Fruit fly (Drosophila melanogaster): ENCODE results near the gene Mdh1.

Mdh1 gene

DNA sequence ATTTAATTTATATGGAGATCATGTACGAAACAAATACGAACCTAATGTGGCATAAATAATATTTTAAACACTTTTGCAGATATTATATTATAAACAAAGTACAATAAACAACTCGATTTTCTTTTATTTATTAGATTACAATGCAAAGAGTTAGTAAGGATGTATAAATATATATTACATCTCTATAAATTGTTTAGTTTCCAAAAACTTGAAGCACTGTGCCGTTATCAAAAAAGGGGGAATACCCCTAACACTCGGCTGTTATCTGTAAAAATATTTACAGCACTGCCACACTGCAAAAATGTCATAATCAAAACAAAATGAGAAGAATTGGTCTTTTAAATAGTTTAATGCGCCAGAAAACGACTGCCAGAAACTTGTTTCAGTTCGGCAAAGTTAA, 32.4 kb upstream of the Mdh1 start, which contains the start of gene CG5188 (continued):
- no peak; the same call in 1 of the 3 replicates for TF ChIP-seq CG8119 (GFP tag; IDR thresholded peaks at IDR 0.05)
- no peak for TF ChIP-seq pdm3 (GFP tag; optimal IDR thresholded peaks at IDR 0.05)
- peak; percentile 4 for TF ChIP-seq Lpt (GFP tag; optimal IDR thresholded peaks at IDR 0.05)
- no peak for TF ChIP-seq Smox (GFP tag; optimal IDR thresholded peaks at IDR 0.05)
- TF ChIP-seq Gug (GFP tag; IDR thresholded peaks at IDR 0.05): 0 out of 2 replicates have a peak, but pooled peaks have one; percentile 9
- TF ChIP-seq OdsH (GFP tag; optimal IDR thresholded peaks at IDR 0.05): peak; percentile 51
- TF ChIP-seq eg (GFP tag; IDR thresholded peaks at IDR 0.05): no peak; the same call in 2 of the 3 replicates
- no peak for TF ChIP-seq Hr4 (GFP tag; optimal IDR thresholded peaks at IDR 0.05)
- no peak for TF ChIP-seq CG7368 (GFP tag; optimal IDR thresholded peaks at IDR 0.05)
- TF ChIP-seq CG8632 (GFP tag; optimal IDR thresholded peaks at IDR 0.05): no peak
- TF ChIP-seq CG16779 (tag; optimal IDR thresholded peaks at IDR 0.05): no peak
- TF ChIP-seq spab (GFP tag; optimal IDR thresholded peaks at IDR 0.05): no peak
- TF ChIP-seq fkh (GFP tag; optimal IDR thresholded peaks at IDR 0.05): no peak
- no peak for TF ChIP-seq CG11902 (GFP tag; optimal IDR thresholded peaks at IDR 0.05)
- TF ChIP-seq dac (GFP tag; optimal IDR thresholded peaks at IDR 0.05): no peak
- TF ChIP-seq ss (GFP tag; optimal IDR thresholded peaks at IDR 0.05): peak in 1 of 2 experiments; percentile 1
- TF ChIP-seq net (GFP tag; optimal IDR thresholded peaks at IDR 0.05): no peak
- peak; percentile 82 for TF ChIP-seq Eip78C (GFP tag)
- no peak for TF ChIP-seq Met (GFP tag; optimal IDR thresholded peaks at IDR 0.05)
- TF ChIP-seq dsx (GFP tag; optimal IDR thresholded peaks at IDR 0.05; ENCODE audit: poor library complexity, severe bottlenecking): no peak
- no peak for TF ChIP-seq Sox102F (GFP tag; optimal IDR thresholded peaks at IDR 0.05)
- TF ChIP-seq Sox15 (GFP tag; optimal IDR thresholded peaks at IDR 0.05): peak; percentile 7
- TF ChIP-seq CG10669 (GFP tag; optimal IDR thresholded peaks at IDR 0.05): no peak
- TF ChIP-seq Ets21C (GFP tag; optimal IDR thresholded peaks at IDR 0.05): no peak
- TF ChIP-seq CG4318 (GFP tag; optimal IDR thresholded peaks at IDR 0.05): no peak

DNA sequence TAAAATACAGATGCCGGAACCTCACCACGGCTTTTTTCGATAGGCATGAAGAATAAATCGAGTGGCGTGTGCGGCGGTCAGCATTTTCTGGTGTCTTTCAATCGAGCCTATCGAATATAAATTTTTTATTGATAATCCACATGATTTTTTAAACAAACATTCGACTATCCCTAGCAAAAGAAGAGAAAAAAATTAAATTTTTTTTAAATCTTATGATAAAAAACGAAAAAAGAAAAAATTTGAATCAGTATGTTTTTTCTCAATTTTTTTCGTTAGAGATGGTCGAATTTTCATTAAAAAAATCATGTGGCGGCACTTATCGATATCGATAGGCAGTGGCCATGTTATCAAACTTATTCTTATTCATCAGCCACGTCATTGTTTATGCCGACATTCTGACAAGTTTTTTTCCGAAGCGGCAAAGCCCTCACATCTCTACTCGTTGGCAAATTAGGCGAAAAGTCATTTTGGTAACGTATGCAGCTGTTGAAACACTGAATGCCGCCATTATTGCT, 30.5 kb upstream of the Mdh1 start, which contains the start of the genes SmB and KdelR:
Gene SmB, minus strand, starts transcription at position 94 of the 515 bp plus-strand sequence.
Gene KdelR, plus strand, starts transcription at position 354 of the 515 bp plus-strand sequence.
- TF ChIP-seq dac (GFP tag; optimal IDR thresholded peaks at IDR 0.05): no peak
- TF ChIP-seq spab (GFP tag; optimal IDR thresholded peaks at IDR 0.05): no peak
- TF ChIP-seq topi (GFP tag; optimal IDR thresholded peaks at IDR 0.05): no peak
- no peak for TF ChIP-seq net (GFP tag; optimal IDR thresholded peaks at IDR 0.05)
- no peak for TF ChIP-seq fd59A (GFP tag; optimal IDR thresholded peaks at IDR 0.05)
- no peak for TF ChIP-seq CG6163 (GFP tag; IDR thresholded peaks at IDR 0.05)
- TF ChIP-seq CG16779 (tag; optimal IDR thresholded peaks at IDR 0.05): no peak
- no peak for TF ChIP-seq Lpt (GFP tag; optimal IDR thresholded peaks at IDR 0.05)
- no peak for TF ChIP-seq fd85E (GFP tag; optimal IDR thresholded peaks at IDR 0.05)
- TF ChIP-seq Sox14 (GFP tag; optimal IDR thresholded peaks at IDR 0.05): no peak
- no peak for TF ChIP-seq Hr38 (GFP tag; optimal IDR thresholded peaks at IDR 0.05)
- TF ChIP-seq CG8319 (GFP tag; optimal IDR thresholded peaks at IDR 0.05): no peak
- TF ChIP-seq Met (GFP tag; optimal IDR thresholded peaks at IDR 0.05): no peak
- TF ChIP-seq CG34406 (GFP tag; optimal IDR thresholded peaks at IDR 0.05): no peak
- no peak for TF ChIP-seq CG11902 (GFP tag; optimal IDR thresholded peaks at IDR 0.05)
- TF ChIP-seq Eip93F (GFP tag; optimal IDR thresholded peaks at IDR 0.05): no peak
- TF ChIP-seq cyc (GFP tag; optimal IDR thresholded peaks at IDR 0.05): no peak
- TF ChIP-seq Ets21C (GFP tag; optimal IDR thresholded peaks at IDR 0.05): no peak
- TF ChIP-seq CG1621 (tag; optimal IDR thresholded peaks at IDR 0.05): peak; percentile 39
- no peak for TF ChIP-seq OdsH (GFP tag; optimal IDR thresholded peaks at IDR 0.05)
- peak; percentile 49 for TF ChIP-seq esn (GFP tag; optimal IDR thresholded peaks at IDR 0.05)
- no peak for TF ChIP-seq CG6808 (GFP tag; optimal IDR thresholded peaks at IDR 0.05)
- peak; percentile 81 for TF ChIP-seq fkh (GFP tag; optimal IDR thresholded peaks at IDR 0.05)
- peak; percentile 26 for TF ChIP-seq Eip78C (GFP tag)
- TF ChIP-seq ss (GFP tag; optimal IDR thresholded peaks at IDR 0.05): no peak
- no peak for TF ChIP-seq Ets96B (tag; optimal IDR thresholded peaks at IDR 0.05)
- TF ChIP-seq Eip75B (GFP tag; optimal IDR thresholded peaks at IDR 0.05): no peak
- no peak for TF ChIP-seq vri (GFP tag; optimal IDR thresholded peaks at IDR 0.05)
- no peak for TF ChIP-seq CG4318 (GFP tag; optimal IDR thresholded peaks at IDR 0.05)
- no peak for TF ChIP-seq CG3919 (GFP tag; optimal IDR thresholded peaks at IDR 0.05)
- no peak for TF ChIP-seq eg (GFP tag; IDR thresholded peaks at IDR 0.05)
- TF ChIP-seq pdm3 (GFP tag; optimal IDR thresholded peaks at IDR 0.05): no peak
- no peak for TF ChIP-seq CG11762 (GFP tag; optimal IDR thresholded peaks at IDR 0.05; ENCODE audit: insufficient read depth)
- no peak for TF ChIP-seq CG7368 (GFP tag; optimal IDR thresholded peaks at IDR 0.05)
- TF ChIP-seq Smox (GFP tag; optimal IDR thresholded peaks at IDR 0.05): no peak
- TF ChIP-seq achi (GFP tag; optimal IDR thresholded peaks at IDR 0.05): no peak
- no peak for TF ChIP-seq CG10631 (GFP tag; optimal IDR thresholded peaks at IDR 0.05)
- TF ChIP-seq CG11294 (GFP tag; IDR thresholded peaks at IDR 0.05): no peak
- peak; percentile 34 for TF ChIP-seq lz (GFP tag; optimal IDR thresholded peaks at IDR 0.05)
- TF ChIP-seq CG3032 (tag; optimal IDR thresholded peaks at IDR 0.05): peak; percentile 13
- no peak for TF ChIP-seq CG8119 (GFP tag; IDR thresholded peaks at IDR 0.05)
